Worm (Caenorhabditis elegans): ENCODE results near the gene emb-1.
"Not testable (repeated sequence)": the region's sequence is repeated elsewhere in the genome, so short reads cannot be mapped to it uniquely, and the experiment has no call there.

The emb-1 gene

ce11 chrIII:5208992-5209391 is 35.8 kb downstream of the emb-1 start, which contains the start of gene syx-16:
Gene syx-16 (minus strand): TSS chrIII:5209109.
- TF ChIP-seq php-3 (GFP tag; IDR thresholded peaks at IDR 0.05): no peak
- no peak for TF ChIP-seq ceh-20 (GFP tag; IDR thresholded peaks at IDR 0.05)
- TF ChIP-seq nhr-11 (tag; optimal IDR thresholded peaks at IDR 0.05): no peak
- no peak for TF ChIP-seq lin-38 (GFP tag; IDR thresholded peaks at IDR 0.05)
- TF ChIP-seq ces-1 (GFP tag; optimal IDR thresholded peaks at IDR 0.05): no peak
- TF ChIP-seq snpc-4 (tag; optimal IDR thresholded peaks at IDR 0.05): no peak
- no peak for TF ChIP-seq daf-19 (GFP tag; conservative IDR thresholded peaks at IDR 0.05)
- no peak for TF ChIP-seq aly-2 (tag; optimal IDR thresholded peaks at IDR 0.05)
- TF ChIP-seq zfp-2 (tag; optimal IDR thresholded peaks at IDR 0.05): no peak
- TF ChIP-seq nhr-10 (tag; optimal IDR thresholded peaks at IDR 0.05): no peak
- TF ChIP-seq nhr-102 (tag; optimal IDR thresholded peaks at IDR 0.05): no peak
- no peak for TF ChIP-seq lsy-2 (tag; optimal IDR thresholded peaks at IDR 0.05)
- TF ChIP-seq ceh-44 (GFP tag; IDR thresholded peaks at IDR 0.05): no peak

- no peak for TF ChIP-seq ceh-62 (tag; optimal IDR thresholded peaks at IDR 0.05)
- peak in 1 of 2 experiments; percentile 14 for TF ChIP-seq lsy-2 (tag; optimal IDR thresholded peaks at IDR 0.05)
Measured at ce11 chrIII:5210269-5210668, 37.0 kb downstream of the emb-1 start.

DNA sequence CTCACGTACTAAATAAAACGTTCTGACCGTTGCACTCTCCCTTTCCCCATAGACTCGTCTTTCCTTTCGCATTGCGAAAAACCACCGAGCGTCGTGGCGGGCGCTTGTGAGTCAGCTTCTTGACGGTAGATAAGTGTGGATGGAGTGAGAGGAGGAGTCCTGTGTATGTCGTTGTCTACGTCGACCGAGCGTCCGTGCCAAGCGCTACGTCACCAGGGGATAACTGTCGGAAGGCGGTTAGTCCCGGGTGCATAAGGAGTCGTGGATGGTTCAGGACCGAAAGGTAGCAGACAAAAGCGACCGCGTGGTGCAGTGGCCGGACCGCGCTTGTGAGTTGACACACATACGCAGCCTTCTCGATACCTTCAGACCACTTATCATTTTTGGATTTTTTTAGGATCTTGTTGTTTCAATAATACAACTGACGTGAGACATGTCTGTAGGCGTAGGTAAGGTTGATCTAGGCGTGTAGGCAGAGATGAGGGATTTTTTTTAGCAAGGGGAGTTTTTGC is 38.0 kb downstream of the emb-1 start:
- TF ChIP-seq mxl-3 (GFP tag; optimal IDR thresholded peaks at IDR 0.05) (peak; percentile 86), lir-3 (tag; optimal IDR thresholded peaks at IDR 0.05) (peak; percentile 43), vab-7 (GFP tag; IDR thresholded peaks at IDR 0.05) (peak; percentile 75), nhr-41 (GFP tag; IDR thresholded peaks at IDR 0.05) (peak; percentile 71), D1046.2 (GFP tag; IDR thresholded peaks at IDR 0.05) (0 out of 2 replicates have a peak, but pooled peaks have one; percentile 49), nhr-111 (GFP tag; optimal IDR thresholded peaks at IDR 0.05) (peak; percentile 35), php-3 (GFP tag; IDR thresholded peaks at IDR 0.05) (peak; percentile 76), mxl-2 (GFP tag; conservative IDR thresholded peaks at IDR 0.05) (0 out of 2 replicates have a peak, but pooled peaks have one; percentile 18), duxl-1 (tag; optimal IDR thresholded peaks at IDR 0.05; ENCODE audit: poor library complexity) (peak; percentile 51), ceh-20 (GFP tag; IDR thresholded peaks at IDR 0.05) (peak; percentile 78; the same call in 1 of the 2 replicates), hif-1 (tag; optimal IDR thresholded peaks at IDR 0.05) (peak; percentile 41 to 62), nhr-77 (tag; optimal IDR thresholded peaks at IDR 0.05) (peak; percentile 27), T20F7.1 (GFP tag; optimal IDR thresholded peaks at IDR 0.05) (peak; percentile 52), dmd-6 (GFP tag; IDR thresholded peaks at IDR 0.05) (peak; percentile 74), nhr-48 (tag; optimal IDR thresholded peaks at IDR 0.05) (peak; percentile 77), tra-1 (GFP tag; IDR thresholded peaks at IDR 0.05) (peak; percentile 73; the same call in 1 of the 2 replicates), madf-5 (GFP tag; IDR thresholded peaks at IDR 0.05) (peak in 1 of 2 experiments; percentile 26; a peak in 1 of 4 replicates), nhr-6 (tag; optimal IDR thresholded peaks at IDR 0.05) (peak; percentile 29), jun-1 (tag; optimal IDR thresholded peaks at IDR 0.05) (peak; percentile 45), lin-38 (GFP tag; IDR thresholded peaks at IDR 0.05) (peak; percentile 80), Y48G9A.11 (GFP tag; IDR thresholded peaks at IDR 0.05) (peak; percentile 70; the same call in 1 of the 2 replicates), madf-9 (GFP tag; conservative IDR thresholded peaks at IDR 0.05) (peak; percentile 64), mes-2 (tag; optimal IDR thresholded peaks at IDR 0.05; ENCODE audit: poor library complexity, severe bottlenecking) (peak; percentile 23), ceh-44 (GFP tag; IDR thresholded peaks at IDR 0.05) (peak; percentile 6; the same call in 1 of the 2 replicates), dpl-1 (GFP tag; optimal IDR thresholded peaks at IDR 0.05) (peak; percentile 41), set-16 (GFP tag; IDR thresholded peaks at IDR 0.05) (peak; percentile 85), lin-13 (GFP tag; optimal IDR thresholded peaks at IDR 0.05) (peak; percentile 70), daf-16 (GFP tag; optimal IDR thresholded peaks at IDR 0.05) (peak; percentile 57 to 83), dve-1 (tag; optimal IDR thresholded peaks at IDR 0.05; ENCODE audit: insufficient read depth) (peak; percentile 70), rbr-2 (tag; optimal IDR thresholded peaks at IDR 0.05) (peak; percentile 78), F10B5.3 (tag; optimal IDR thresholded peaks at IDR 0.05) (peak; percentile 67), spr-1 (tag; optimal IDR thresholded peaks at IDR 0.05) (peak; percentile 78), lim-7 (GFP tag; IDR thresholded peaks at IDR 0.05) (peak; percentile 57; the same call in 1 of the 2 replicates), saeg-2 (GFP tag; IDR thresholded peaks at IDR 0.05) (0 out of 2 replicates have a peak, but pooled peaks have one; percentile 59), gei-8 (GFP tag; optimal IDR thresholded peaks at IDR 0.05) (peak; percentile 37)
- TF ChIP-seq daf-16 (tag; optimal IDR thresholded peaks at IDR 0.05): not testable (repeated sequence)

Measured in whole organism, L4 larva.